Worm (Caenorhabditis elegans) whole organism, mixed stage, embryonic: ENCODE data around the gene set-20.

ENCODE experiments used
- elt-3 ChIP-seq: fragments of 150-350 bp; optimal IDR thresholded peaks from 2 replicates; lab custom pipeline; 2014; ENCODE audit warnings: missing biosample characterization, missing genetic modification characterization
- ham-2 ChIP-seq: fragments of 200-800 bp; sonication (Bioruptor generic); optimal IDR thresholded peaks from 2 replicates; lab custom pipeline; 2018; ENCODE audit warnings: mild to moderate bottlenecking, missing genetic modification characterization, missing compliant biosample characterization
- unc-62 ChIP-seq: fragments of 150-350 bp; optimal IDR thresholded peaks from 2 replicates; lab custom pipeline; 2014; ENCODE audit warnings: missing biosample characterization, missing genetic modification reagents, missing genetic modification characterization

DNA sequence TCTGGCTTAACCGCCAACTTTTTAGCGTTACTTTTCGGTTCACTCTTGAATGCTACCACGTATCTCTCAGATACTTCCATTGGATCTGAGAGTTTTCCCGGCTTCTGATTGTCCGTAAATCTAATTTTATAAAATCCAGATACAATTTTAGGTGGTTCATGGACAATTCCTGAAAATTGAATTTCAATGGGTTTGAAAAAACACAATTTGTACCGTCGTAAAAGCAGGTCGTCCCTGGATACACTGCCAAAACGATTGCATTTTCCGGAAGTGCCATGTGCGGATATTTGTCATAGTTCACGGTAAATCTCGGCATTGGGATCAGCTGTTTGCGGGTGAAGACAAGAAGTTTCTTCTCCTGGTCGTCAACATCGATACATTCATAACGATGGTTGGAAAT lies 46.4 kb downstream of the set-20 start:
- no peak for TF ChIP-seq unc-62 (GFP tag; lab: Kevin White, UChicago)
- TF ChIP-seq ham-2 (GFP tag; lab: Kevin White, UChicago), result no peak
- TF ChIP-seq elt-3 (tag; lab: Kevin White, UChicago), result no peak
